Worm (Caenorhabditis elegans): ENCODE data around the gene gon-4.

DNA sequence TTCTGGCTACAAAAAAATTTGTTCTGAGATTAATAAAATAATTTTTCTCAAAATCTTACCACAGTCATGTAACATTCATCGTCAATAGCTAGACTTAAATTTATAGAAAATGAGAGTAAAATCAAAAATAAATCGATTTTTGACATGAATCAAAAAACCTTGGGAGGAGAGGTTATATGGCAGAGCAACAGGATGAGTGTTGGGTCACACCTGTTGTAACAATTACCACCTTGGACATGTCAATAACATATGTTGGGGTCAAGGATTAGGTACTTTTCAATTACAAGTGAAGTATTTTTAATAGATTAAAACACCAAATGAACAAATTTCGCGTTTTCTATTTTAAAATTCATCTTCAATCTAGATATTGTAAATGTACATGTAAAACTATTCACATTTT, 44.0 kb downstream of the gon-4 start, which contains the start of gene lipl-7:
- no peak for TF ChIP-seq flt-1 (GFP tag; IDR thresholded peaks at IDR 0.05)
- no peak for TF ChIP-seq ref-1 (GFP tag; conservative IDR thresholded peaks at IDR 0.05)
- TF ChIP-seq ztf-29 (GFP tag; IDR thresholded peaks at IDR 0.05): no peak
- no peak for TF ChIP-seq klf-2 (GFP tag; conservative IDR thresholded peaks at IDR 0.05)
- no peak for TF ChIP-seq ztf-23 (GFP tag; IDR thresholded peaks at IDR 0.05)
- no peak for TF ChIP-seq tab-1 (GFP tag; IDR thresholded peaks at IDR 0.05)
- TF ChIP-seq med-1 (GFP tag; optimal IDR thresholded peaks at IDR 0.05; ENCODE audit: insufficient read depth): no peak
